Fruit fly (Drosophila melanogaster) whole organism, prepupa: ENCODE measurements around the gene siz.

Experiments
- CG9139 ChIP-seq: fragments of 200-800 bp; sonication (Bioruptor generic); optimal IDR thresholded peaks from 3 replicates; lab custom pipeline; 2017; ENCODE audit warnings: missing biosample characterization, mild to moderate bottlenecking, missing genetic modification characterization
- vri ChIP-seq: fragments of 200-800 bp; sonication (Bioruptor generic); optimal IDR thresholded peaks from 3 replicates; lab custom pipeline; 2016; ENCODE audit warnings: missing biosample characterization, mild to moderate bottlenecking, missing genetic modification characterization

DNA sequence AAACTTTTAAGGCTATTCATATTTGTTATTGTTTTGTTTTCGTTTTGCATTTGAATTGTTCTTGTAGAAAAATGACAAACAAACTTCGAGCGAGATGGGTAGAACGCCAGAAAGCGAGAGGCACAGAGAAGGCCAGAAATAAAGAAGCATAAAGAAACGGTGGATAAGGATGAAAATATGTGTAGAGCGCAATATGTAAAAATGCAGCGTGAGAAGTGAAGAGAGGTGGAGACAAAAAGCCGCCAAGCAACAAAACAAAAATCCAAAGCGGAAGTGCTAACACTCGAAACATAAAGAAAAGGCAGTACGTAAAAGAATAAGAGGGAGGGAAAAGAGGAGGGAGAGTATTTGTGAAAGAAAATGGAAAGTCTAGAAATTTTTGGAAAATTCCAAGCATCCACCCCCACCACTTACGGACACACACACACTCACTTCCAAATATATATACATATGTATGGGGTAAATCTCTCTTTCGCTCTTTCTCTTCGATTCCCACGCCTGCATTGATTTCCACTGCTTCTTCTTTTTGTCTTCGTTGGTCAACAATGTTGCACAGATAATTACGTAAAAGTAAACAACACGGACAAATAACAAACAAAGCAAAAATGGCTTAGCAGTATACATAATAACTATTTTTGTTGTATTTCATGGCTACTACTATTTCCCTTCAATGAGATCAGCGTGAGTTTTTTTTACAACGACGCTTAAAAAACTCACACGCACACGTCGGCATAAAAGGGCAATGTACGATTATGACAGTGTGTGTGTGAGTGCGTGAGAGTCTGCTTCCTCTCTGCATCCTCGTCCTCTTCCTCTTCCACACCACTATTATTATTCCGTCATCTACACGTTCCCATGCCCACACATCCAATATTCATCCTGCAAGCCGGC is 26.7 kb upstream of the siz start:
- no peak for TF ChIP-seq vri (GFP tag; lab: Kevin White, UChicago)
- no peak for TF ChIP-seq CG9139 (GFP tag; lab: Kevin White, UChicago)
